Fruit fly (Drosophila melanogaster) whole organism, embryonic: ENCODE data around the gene Tsr1.

Experiments used
- Awh ChIP-seq: fragments of 200-800 bp; sonication (Bioruptor generic); IDR thresholded peaks from 2 replicates; pipeline ENCODE4, ENCODE4 v1.3.6; 2022; ENCODE audit warnings: missing biosample characterization, missing genetic modification characterization
- B-H1 ChIP-seq: fragments of 200-800 bp; sonication (Bioruptor generic); IDR thresholded peaks from 3 replicates; pipeline ENCODE4 v1.3.6; 2022; ENCODE audit warnings: missing biosample characterization, missing genetic modification characterization
- CG1024 ChIP-seq: fragments of 200-800 bp; sonication (Bioruptor generic); IDR thresholded peaks from 2 replicates; pipeline ENCODE4 v1.3.6; 2022; ENCODE audit warnings: missing biosample characterization, missing genetic modification characterization
- CG10267 ChIP-seq: fragments of 200-800 bp; sonication (Bioruptor generic); optimal IDR thresholded peaks from 2 replicates; lab custom pipeline; 2018; ENCODE audit warnings: missing biosample characterization, mild to moderate bottlenecking, missing genetic modification characterization, moderate library complexity
- CG1233 ChIP-seq: fragments of 200-800 bp; sonication (Bioruptor generic); optimal IDR thresholded peaks from 4 replicates; lab custom pipeline; 2018; ENCODE audit warnings: missing biosample characterization, mild to moderate bottlenecking, missing genetic modification characterization
- CG12391 ChIP-seq: fragments of 200-800 bp; sonication (Bioruptor generic); optimal IDR thresholded peaks from 3 replicates; lab custom pipeline; 2018; ENCODE audit warnings: missing biosample characterization, mild to moderate bottlenecking, missing genetic modification characterization, moderate library complexity
- CG13296 ChIP-seq: fragments of 200-800 bp; sonication (Bioruptor generic); optimal IDR thresholded peaks from 3 replicates; lab custom pipeline; 2018; ENCODE audit warnings: missing biosample characterization, mild to moderate bottlenecking, missing genetic modification characterization
- CG14965 ChIP-seq: fragments of 200-800 bp; sonication (Bioruptor generic); optimal IDR thresholded peaks from 2 replicates; lab custom pipeline; 2016; ENCODE audit warnings: missing biosample characterization, missing genetic modification characterization, borderline replicate concordance
- CG15514 ChIP-seq: fragments of 200-800 bp; sonication (Bioruptor generic); optimal IDR thresholded peaks from 3 replicates; lab custom pipeline; 2017; ENCODE audit warnings: missing biosample characterization, missing genetic modification characterization, mild to moderate bottlenecking, moderate library complexity, missing genetic modification reagents
- CG15696 ChIP-seq: fragments of 200-800 bp; sonication (Bioruptor generic); optimal IDR thresholded peaks from 2 replicates; lab custom pipeline; 2019; ENCODE audit warnings: missing biosample characterization, mild to moderate bottlenecking, missing genetic modification characterization, moderate library complexity
- CG16813 ChIP-seq: fragments of 200-800 bp; sonication (Bioruptor generic); IDR thresholded peaks from 3 replicates; pipeline ENCODE4 v1.3.6; 2022; ENCODE audit warnings: missing biosample characterization, missing genetic modification characterization; ENCODE audit not compliant: partially characterized antibody
- CG17328 ChIP-seq: fragments of 200-800 bp; sonication (Bioruptor generic); IDR thresholded peaks from 2 replicates; pipeline ENCODE4 v1.3.6; 2022; ENCODE audit warnings: missing biosample characterization, missing genetic modification characterization
- CG17912 ChIP-seq: fragments of 200-800 bp; sonication (Bioruptor generic); optimal IDR thresholded peaks from 2 replicates; lab custom pipeline; 2018; ENCODE audit warnings: missing biosample characterization, mild to moderate bottlenecking, missing genetic modification characterization
- CG18476 ChIP-seq: fragments of 200-800 bp; sonication (Bioruptor generic); optimal IDR thresholded peaks from 2 replicates; lab custom pipeline; 2016; ENCODE audit warnings: missing biosample characterization, mild to moderate bottlenecking, missing genetic modification characterization
- CG31388 ChIP-seq: fragments of 200-800 bp; sonication (Bioruptor generic); optimal IDR thresholded peaks from 2 replicates; lab custom pipeline; 2016; ENCODE audit warnings: missing biosample characterization, missing genetic modification characterization
- CG34376 ChIP-seq: fragments of 200-800 bp; sonication (Bioruptor generic); optimal IDR thresholded peaks from 2 replicates; lab custom pipeline; 2018; ENCODE audit warnings: missing biosample characterization, mild to moderate bottlenecking, missing genetic modification characterization
- CG3726 ChIP-seq: fragments of 200-800 bp; sonication (Bioruptor generic); IDR thresholded peaks from 3 replicates; pipeline ENCODE4, ENCODE4 v1.3.6; 2022; ENCODE audit warnings: missing biosample characterization, missing genetic modification characterization
- CG9609 ChIP-seq: fragments of 200-800 bp; sonication (Bioruptor generic); optimal IDR thresholded peaks from 3 replicates; lab custom pipeline; 2016; ENCODE audit warnings: missing biosample characterization, missing genetic modification characterization
- CG9797 ChIP-seq: fragments of 200-800 bp; sonication (Bioruptor generic); optimal IDR thresholded peaks from 3 replicates; lab custom pipeline; 2018; ENCODE audit warnings: missing biosample characterization, mild to moderate bottlenecking, missing genetic modification characterization
- Chrac-16 ChIP-seq: fragments of 200-800 bp; sonication (Bioruptor generic); optimal IDR thresholded peaks from 3 replicates; lab custom pipeline; 2016; ENCODE audit warnings: missing biosample characterization, missing genetic modification characterization
- CrebB ChIP-seq: fragments of 200-800 bp; sonication (Bioruptor generic); optimal IDR thresholded peaks from 3 replicates; lab custom pipeline; 2018; ENCODE audit warnings: missing biosample characterization, mild to moderate bottlenecking, missing genetic modification characterization
- D19B ChIP-seq: fragments of 200-800 bp; sonication (Bioruptor generic); optimal IDR thresholded peaks from 2 replicates; lab custom pipeline; 2017; ENCODE audit warnings: missing biosample characterization, mild to moderate bottlenecking, missing genetic modification characterization
- Dek ChIP-seq: fragments of 200-800 bp; sonication (Bioruptor generic); optimal IDR thresholded peaks from 3 replicates; lab custom pipeline; 2019; ENCODE audit warnings: missing biosample characterization, mild to moderate bottlenecking, missing genetic modification characterization, moderate library complexity
- Dip3 ChIP-seq: fragments of 200-800 bp; sonication (Bioruptor generic); optimal IDR thresholded peaks from 3 replicates; lab custom pipeline; 2016; ENCODE audit warnings: missing biosample characterization, missing genetic modification characterization
- Fer1 ChIP-seq: fragments of 200-800 bp; sonication (Bioruptor generic); optimal IDR thresholded peaks from 2 replicates; lab custom pipeline; 2017; ENCODE audit warnings: missing biosample characterization, mild to moderate bottlenecking, missing genetic modification characterization
- Fer2 ChIP-seq: fragments of 200-800 bp; sonication (Bioruptor generic); optimal IDR thresholded peaks from 2 replicates; lab custom pipeline; 2018; ENCODE audit warnings: missing biosample characterization, mild to moderate bottlenecking, missing genetic modification characterization, moderate library complexity
- Gsc ChIP-seq: fragments of 200-800 bp; sonication (Bioruptor generic); IDR thresholded peaks from 2 replicates; pipeline ENCODE4 v1.3.6; 2022; ENCODE audit warnings: missing biosample characterization, missing genetic modification characterization
- Lhr ChIP-seq: fragments of 200-800 bp; sonication (Bioruptor generic); optimal IDR thresholded peaks from 3 replicates; lab custom pipeline; 2017; ENCODE audit warnings: mild to moderate bottlenecking, missing biosample characterization, missing genetic modification reagents, missing genetic modification characterization
- MBD-R2 ChIP-seq: fragments of 200-800 bp; sonication (Bioruptor generic); IDR thresholded peaks from 2 replicates; pipeline ENCODE4 v1.3.6; 2022; ENCODE audit warnings: missing biosample characterization, missing genetic modification characterization
- NK7.1 ChIP-seq: fragments of 200-800 bp; sonication (Bioruptor generic); optimal IDR thresholded peaks from 3 replicates; lab custom pipeline; 2016; ENCODE audit warnings: missing biosample characterization, missing genetic modification characterization
- Nf-YB ChIP-seq: fragments of 200-800 bp; sonication (Bioruptor generic); optimal IDR thresholded peaks from 3 replicates; lab custom pipeline; 2019; ENCODE audit warnings: missing biosample characterization, mild to moderate bottlenecking, missing genetic modification characterization, moderate library complexity
- Sin3A ChIP-seq: fragments of >200 bp; optimal IDR thresholded peaks from 2 replicates; lab custom pipeline; 2018
- Spps ChIP-seq: fragments of 200-800 bp; sonication (Bioruptor generic); optimal IDR thresholded peaks from 2 replicates; lab custom pipeline; 2018; ENCODE audit warnings: missing biosample characterization, mild to moderate bottlenecking, missing genetic modification characterization
- Vsx1 ChIP-seq: fragments of 200-800 bp; sonication (Bioruptor generic); optimal IDR thresholded peaks from 2 replicates; lab custom pipeline; 2017; ENCODE audit warnings: missing biosample characterization, mild to moderate bottlenecking, missing genetic modification characterization, missing genetic modification reagents
- abd-A ChIP-seq: fragments of 200-800 bp; sonication (Bioruptor generic); optimal IDR thresholded peaks from 3 replicates; lab custom pipeline; 2019; ENCODE audit warnings: missing biosample characterization, mild to moderate bottlenecking, missing genetic modification characterization, moderate library complexity
- bab2 ChIP-seq: fragments of 200-800 bp; sonication (Bioruptor generic); optimal IDR thresholded peaks from 2 replicates; lab custom pipeline; 2016; ENCODE audit warnings: missing biosample characterization, missing genetic modification characterization
- cas ChIP-seq: fragments of 200-800 bp; sonication (Bioruptor generic); IDR thresholded peaks from 2 replicates; pipeline ENCODE4 v1.3.6; 2022; ENCODE audit warnings: missing biosample characterization, missing genetic modification characterization
- cwo ChIP-seq: fragments of 200-800 bp; sonication (Bioruptor generic); optimal IDR thresholded peaks from 3 replicates; lab custom pipeline; 2017; ENCODE audit warnings: missing biosample characterization, missing genetic modification characterization, mild to moderate bottlenecking, moderate library complexity, missing genetic modification reagents
- grn ChIP-seq: fragments of 200-800 bp; sonication (Bioruptor generic); optimal IDR thresholded peaks from 3 replicates; lab custom pipeline; 2017; ENCODE audit warnings: missing biosample characterization, missing genetic modification characterization
- ham ChIP-seq: fragments of 200-800 bp; sonication (Bioruptor generic); IDR thresholded peaks from 2 replicates; pipeline ENCODE4 v1.3.6; 2022; ENCODE audit warnings: missing biosample characterization, missing genetic modification characterization
- nmo ChIP-seq: fragments of 200-800 bp; sonication (Bioruptor generic); optimal IDR thresholded peaks from 2 replicates; lab custom pipeline; 2018; ENCODE audit warnings: missing biosample characterization, mild to moderate bottlenecking, missing genetic modification characterization, moderate library complexity
- pan ChIP-seq, 4 experiments: fragments of >200 bp in 3 of 4; fragments of 200-800 bp in 1 of 4; sonication (Bioruptor generic) in 1 of 4; optimal IDR thresholded peaks in 3 of 4; IDR thresholded peaks in 1 of 4; 2 replicates each; pipeline versions ENCODE4 v1.3.6 to Lab custom; 2017 to 2022; ENCODE audit warnings: missing biosample characterization in 2 of 4, missing genetic modification characterization in 2 of 4, mixed read lengths in 1 of 4
- pita ChIP-seq: fragments of 200-800 bp; sonication (Bioruptor generic); optimal IDR thresholded peaks from 2 replicates; lab custom pipeline; 2017; ENCODE audit warnings: missing biosample characterization, mild to moderate bottlenecking, missing genetic modification characterization
- pum ChIP-seq: fragments of 200-800 bp; sonication (Bioruptor generic); optimal IDR thresholded peaks from 2 replicates; lab custom pipeline; 2016; ENCODE audit warnings: missing biosample characterization, missing genetic modification characterization
- schlank ChIP-seq: fragments of 200-800 bp; sonication (Bioruptor generic); optimal IDR thresholded peaks from 2 replicates; lab custom pipeline; 2018; ENCODE audit warnings: missing biosample characterization, mild to moderate bottlenecking, missing genetic modification characterization
- slp2 ChIP-seq: fragments of 200-800 bp; sonication (Bioruptor generic); optimal IDR thresholded peaks from 2 replicates; lab custom pipeline; 2016; ENCODE audit warnings: missing biosample characterization, missing genetic modification characterization
- tap ChIP-seq: fragments of 200-800 bp; optimal IDR thresholded peaks from 3 replicates; lab custom pipeline; 2019; ENCODE audit warnings: missing biosample characterization, mild to moderate bottlenecking, missing genetic modification characterization, moderate library complexity
- trh ChIP-seq: fragments of 200-800 bp; sonication (Bioruptor generic); optimal IDR thresholded peaks from 2 replicates; lab custom pipeline; 2016; ENCODE audit warnings: missing biosample characterization, missing genetic modification characterization
- zen2 ChIP-seq: fragments of 200-800 bp; sonication (Bioruptor generic); IDR thresholded peaks from 3 replicates; pipeline ENCODE4 v1.3.6; 2022; ENCODE audit warnings: missing biosample characterization, missing genetic modification characterization; ENCODE audit not compliant: partially characterized antibody
- zf30C ChIP-seq: fragments of 200-800 bp; sonication (Bioruptor generic); optimal IDR thresholded peaks from 3 replicates; lab custom pipeline; 2018; ENCODE audit warnings: missing biosample characterization, mild to moderate bottlenecking, missing genetic modification characterization

Tsr1 gene

dm6 chr3L:21304400-21304799 is 30.6 kb upstream of the Tsr1 start, which contains the start of the genes CG11309 and CG7632 (continued):
- TF ChIP-seq CrebB (tag; lab: Kevin White, UChicago) (peak; percentile 100), CG1024 (GFP tag; lab: Robert Waterston, UW) (peak; percentile 95), Sin3A (lab: Kevin White, UChicago) (peak; percentile 9), B-H1 (peak; percentile 96), Lhr (GFP tag; lab: Kevin White, UChicago) (peak; percentile 98), CG3726 (GFP tag; lab: Robert Waterston, UW) (peak; percentile 97), D19B (GFP tag; lab: Kevin White, UChicago) (peak; percentile 95), schlank (tag; lab: Kevin White, UChicago) (peak; percentile 99), Fer1 (GFP tag; lab: Kevin White, UChicago) (peak; percentile 100), Nf-YB (GFP tag; lab: Kevin White, UChicago) (peak; percentile 93), CG34376 (GFP tag; lab: Kevin White, UChicago) (peak; percentile 100), Awh (GFP tag; lab: Robert Waterston, UW) (peak; percentile 99), CG16813 (peak; percentile 10; the same call in 1 of the 3 replicates), Spps (tag; lab: Kevin White, UChicago) (peak; percentile 100), CG14965 (GFP tag; lab: Kevin White, UChicago) (peak; percentile 91), CG9609 (peak; percentile 98), CG10267 (tag; lab: Kevin White, UChicago) (peak; percentile 100), grn (GFP tag; lab: Kevin White, UChicago) (peak; percentile 85), abd-A (peak; percentile 99), Dip3 (peak; percentile 98), CG17328 (GFP tag; lab: Robert Waterston, UW) (peak; percentile 99), CG13296 (peak; percentile 100), Fer2 (tag; lab: Kevin White, UChicago) (peak; percentile 99), pan (optimal IDR thresholded peaks at IDR 0.05; lab: Kevin White, UChicago) (no peak), pan (GFP tag; optimal IDR thresholded peaks at IDR 0.05 in 1 of 2, IDR thresholded peaks at IDR 0.05 in 1 of 2) (peak in 1 of 2 experiments; percentile 99), Dek (peak; percentile 99), ham (GFP tag; lab: Robert Waterston, UW) (peak; percentile 86), CG9797 (GFP tag; lab: Kevin White, UChicago) (peak; percentile 74), NK7.1 (GFP tag; lab: Kevin White, UChicago) (peak; percentile 99), Chrac-16 (GFP tag; lab: Kevin White, UChicago) (peak; percentile 98), trh (peak; percentile 96), CG18476 (GFP tag; lab: Kevin White, UChicago) (peak; percentile 98), Vsx1 (GFP tag; lab: Kevin White, UChicago) (peak; percentile 98), slp2 (GFP tag; lab: Kevin White, UChicago) (peak; percentile 98), zen2 (no peak), pita (GFP tag; lab: Kevin White, UChicago) (no peak), bab2 (GFP tag; lab: Kevin White, UChicago) (peak; percentile 98), MBD-R2 (GFP tag; lab: Robert Waterston, UW) (peak; percentile 98), CG1233 (GFP tag; lab: Kevin White, UChicago) (peak; percentile 99), CG15696 (tag; lab: Kevin White, UChicago) (peak; percentile 99), CG15514 (GFP tag; lab: Kevin White, UChicago) (peak; percentile 96), CG31388 (peak; percentile 95), tap (tag; lab: Kevin White, UChicago) (peak; percentile 100), CG12391 (tag; lab: Kevin White, UChicago) (peak; percentile 100), nmo (GFP tag; lab: Kevin White, UChicago) (peak; percentile 100), pum (GFP tag; lab: Kevin White, UChicago) (peak; percentile 98), CG17912 (GFP tag; lab: Kevin White, UChicago) (peak; percentile 99), zf30C (peak; percentile 79), Gsc (peak; percentile 61; the same call in 1 of the 2 replicates), cas (GFP tag; lab: Robert Waterston, UW) (peak; percentile 97), cwo (GFP tag; lab: Kevin White, UChicago) (peak; percentile 98)
